Fruit fly (Drosophila melanogaster) whole organism, embryonic: ENCODE results near the gene CG5641.

Experiments used
- ATbp ChIP-seq: fragments of 200-800 bp; sonication (Bioruptor generic); optimal IDR thresholded peaks from 2 replicates; lab custom pipeline; 2017; ENCODE audit warnings: missing biosample characterization, mild to moderate bottlenecking, missing genetic modification characterization, missing genetic modification reagents
- Bgb ChIP-seq: fragments of 200-800 bp; sonication (Bioruptor generic); IDR thresholded peaks from 2 replicates; pipeline ENCODE4 v1.3.6; 2022; ENCODE audit warnings: missing biosample characterization, missing genetic modification characterization; ENCODE audit not compliant: partially characterized antibody
- Bteb2 ChIP-seq: fragments of 200-800 bp; sonication (Bioruptor generic); optimal IDR thresholded peaks from 2 replicates; lab custom pipeline; 2016; ENCODE audit warnings: missing biosample characterization, missing genetic modification characterization
- CG10543 ChIP-seq: fragments of 200-800 bp; sonication (Bioruptor generic); optimal IDR thresholded peaks from 3 replicates; lab custom pipeline; 2017; ENCODE audit warnings: missing biosample characterization, mild to moderate bottlenecking, missing genetic modification characterization, moderate library complexity
- CG10959 ChIP-seq: fragments of 200-800 bp; sonication (Bioruptor generic); IDR thresholded peaks from 2 replicates; pipeline ENCODE4 v1.3.6; 2022; ENCODE audit warnings: missing biosample characterization, missing genetic modification characterization
- CG11398 ChIP-seq: fragments of 200-800 bp; sonication (Bioruptor generic); optimal IDR thresholded peaks from 2 replicates; lab custom pipeline; 2016; ENCODE audit warnings: missing biosample characterization, missing genetic modification characterization
- CG13287 ChIP-seq: fragments of 200-800 bp; sonication (Bioruptor generic); IDR thresholded peaks from 2 replicates; pipeline ENCODE4 v1.3.6; 2022; ENCODE audit warnings: missing biosample characterization, missing genetic modification characterization; ENCODE audit not compliant: partially characterized antibody
- CG16779 ChIP-seq: fragments of 200-800 bp; sonication (Bioruptor generic); IDR thresholded peaks from 2 replicates; pipeline ENCODE4 v1.3.6; 2022; ENCODE audit warnings: missing biosample characterization, missing genetic modification characterization
- CG16813 ChIP-seq: fragments of 200-800 bp; sonication (Bioruptor generic); IDR thresholded peaks from 3 replicates; pipeline ENCODE4 v1.3.6; 2022; ENCODE audit warnings: missing biosample characterization, missing genetic modification characterization; ENCODE audit not compliant: partially characterized antibody
- CG2712 ChIP-seq: fragments of 200-800 bp; optimal IDR thresholded peaks from 3 replicates; lab custom pipeline; 2019; ENCODE audit warnings: missing biosample characterization, mild to moderate bottlenecking, missing genetic modification characterization, moderate library complexity
- CG2889 ChIP-seq: fragments of 200-800 bp; sonication (Bioruptor generic); IDR thresholded peaks from 3 replicates; pipeline ENCODE4 v1.3.6; 2022; ENCODE audit warnings: missing biosample characterization, missing genetic modification characterization
- CG3726 ChIP-seq: fragments of 200-800 bp; sonication (Bioruptor generic); IDR thresholded peaks from 3 replicates; pipeline ENCODE4, ENCODE4 v1.3.6; 2022; ENCODE audit warnings: missing biosample characterization, missing genetic modification characterization
- CG5180 ChIP-seq: fragments of 200-800 bp; sonication (Bioruptor generic); optimal IDR thresholded peaks from 3 replicates; lab custom pipeline; 2017; ENCODE audit warnings: missing biosample characterization, missing genetic modification characterization, mild to moderate bottlenecking, moderate library complexity, missing genetic modification reagents
- CG6175 ChIP-seq: fragments of 200-800 bp; sonication (Bioruptor generic); IDR thresholded peaks from 3 replicates; pipeline ENCODE4 v1.3.6; 2022; ENCODE audit warnings: missing biosample characterization, missing genetic modification characterization
- CG7745 ChIP-seq: fragments of 200-800 bp; sonication (Bioruptor generic); optimal IDR thresholded peaks from 2 replicates; lab custom pipeline; 2018; ENCODE audit warnings: missing biosample characterization, mild to moderate bottlenecking, missing genetic modification characterization, moderate library complexity
- CG8359 ChIP-seq: fragments of 200-800 bp; sonication (Bioruptor generic); optimal IDR thresholded peaks from 2 replicates; lab custom pipeline; 2017; ENCODE audit warnings: missing biosample characterization, mild to moderate bottlenecking, missing genetic modification characterization, borderline replicate concordance
- CG8924 ChIP-seq: fragments of 200-800 bp; optimal IDR thresholded peaks from 3 replicates; lab custom pipeline; 2019; ENCODE audit warnings: missing biosample characterization, mild to moderate bottlenecking, missing genetic modification characterization, moderate library complexity
- CTCF ChIP-seq: fragments of 200-800 bp; sonication (Bioruptor generic); optimal IDR thresholded peaks from 2 replicates; lab custom pipeline; 2017; ENCODE audit warnings: missing biosample characterization, mild to moderate bottlenecking, missing genetic modification characterization, moderate library complexity
- Dfd ChIP-seq, 2 experiments: fragments of >200 bp; optimal IDR thresholded peaks; 2 replicates each; lab custom pipeline; 2017; ENCODE audit warnings: missing biosample characterization in 2 of 2, missing genetic modification characterization in 2 of 2
- Drgx ChIP-seq: fragments of 200-800 bp; sonication (Bioruptor generic); IDR thresholded peaks from 2 replicates; pipeline ENCODE4 v1.3.6; 2022; ENCODE audit warnings: missing biosample characterization, missing genetic modification characterization
- Ets65A ChIP-seq: fragments of 200-800 bp; sonication (Bioruptor generic); peaks from one replicate; lab custom pipeline; 2016; ENCODE audit warnings: missing biosample characterization, missing genetic modification characterization
- H2.0 ChIP-seq: fragments of 200-800 bp; sonication (Bioruptor generic); IDR thresholded peaks from 2 replicates; pipeline ENCODE4 v1.3.6; 2022; ENCODE audit warnings: missing biosample characterization, missing genetic modification characterization
- Hand ChIP-seq: fragments of 200-800 bp; sonication (Bioruptor generic); optimal IDR thresholded peaks from 2 replicates; lab custom pipeline; 2017; ENCODE audit warnings: mild to moderate bottlenecking, missing biosample characterization, missing genetic modification reagents, missing genetic modification characterization
- Oli ChIP-seq: fragments of 200-800 bp; sonication (Bioruptor generic); optimal IDR thresholded peaks from 2 replicates; lab custom pipeline; 2018; ENCODE audit warnings: missing biosample characterization, mild to moderate bottlenecking, missing genetic modification characterization, moderate library complexity
- YL-1 ChIP-seq: fragments of 200-800 bp; sonication (Bioruptor generic); optimal IDR thresholded peaks from 3 replicates; lab custom pipeline; 2017; ENCODE audit warnings: missing biosample characterization, mild to moderate bottlenecking, missing genetic modification characterization
- amos ChIP-seq: fragments of 200-800 bp; sonication (Bioruptor generic); IDR thresholded peaks from 2 replicates; pipeline ENCODE4 v1.3.6; 2022; ENCODE audit warnings: missing biosample characterization, missing genetic modification characterization; ENCODE audit not compliant: partially characterized antibody
- ap ChIP-seq: fragments of 200-800 bp; sonication (Bioruptor generic); IDR thresholded peaks from 2 replicates; pipeline ENCODE4 v1.3.6; 2022; ENCODE audit warnings: missing biosample characterization, missing genetic modification characterization
- bcd ChIP-seq: fragments of 200-800 bp; sonication (Bioruptor generic); optimal IDR thresholded peaks from 2 replicates; lab custom pipeline; 2017; ENCODE audit warnings: missing biosample characterization, mild to moderate bottlenecking, missing genetic modification characterization
- ewg ChIP-seq: fragments of 200-800 bp; sonication (Bioruptor generic); optimal IDR thresholded peaks from 3 replicates; lab custom pipeline; 2017; ENCODE audit warnings: mild to moderate bottlenecking, missing biosample characterization, missing genetic modification reagents, missing genetic modification characterization
- exex ChIP-seq: fragments of 200-800 bp; sonication (Bioruptor generic); optimal IDR thresholded peaks from 4 replicates; lab custom pipeline; 2018; ENCODE audit warnings: missing biosample characterization, mild to moderate bottlenecking, missing genetic modification characterization, moderate library complexity
- fd96Cb ChIP-seq: fragments of 200-800 bp; sonication (Bioruptor generic); optimal IDR thresholded peaks from 2 replicates; lab custom pipeline; 2018; ENCODE audit warnings: missing biosample characterization, mild to moderate bottlenecking, missing genetic modification characterization, moderate library complexity
- gsb-n ChIP-seq: fragments of 200-800 bp; sonication (Bioruptor generic); optimal IDR thresholded peaks from 3 replicates; lab custom pipeline; 2018; ENCODE audit warnings: missing biosample characterization, mild to moderate bottlenecking, missing genetic modification characterization
- knrl ChIP-seq: fragments of 200-800 bp; sonication (Bioruptor generic); IDR thresholded peaks from 3 replicates; pipeline ENCODE4 v1.3.6; 2022; ENCODE audit warnings: missing biosample characterization, missing genetic modification characterization; ENCODE audit not compliant: partially characterized antibody
- lab ChIP-seq: fragments of 200-800 bp; sonication (Bioruptor generic); optimal IDR thresholded peaks from 3 replicates; lab custom pipeline; 2017; ENCODE audit warnings: missing biosample characterization, missing genetic modification characterization, mild to moderate bottlenecking, moderate library complexity, missing genetic modification reagents
- pnt ChIP-seq: fragments of 200-800 bp; sonication (Bioruptor generic); optimal IDR thresholded peaks from 3 replicates; lab custom pipeline; 2016; ENCODE audit warnings: missing biosample characterization, missing genetic modification characterization
- row ChIP-seq: fragments of 200-800 bp; sonication (Bioruptor generic); IDR thresholded peaks from 3 replicates; pipeline ENCODE4 v1.3.6; 2022; ENCODE audit warnings: missing biosample characterization, missing genetic modification characterization
- stwl ChIP-seq: fragments of 200-800 bp; sonication (Bioruptor generic); optimal IDR thresholded peaks from 3 replicates; lab custom pipeline; 2018; ENCODE audit warnings: missing biosample characterization, mild to moderate bottlenecking, missing genetic modification characterization, moderate library complexity
- tup ChIP-seq: fragments of 200-800 bp; sonication (Bioruptor generic); optimal IDR thresholded peaks from 2 replicates; lab custom pipeline; 2016; ENCODE audit warnings: missing biosample characterization, mild to moderate bottlenecking, missing genetic modification characterization, moderate library complexity
- twi ChIP-seq: fragments of 200-800 bp; optimal IDR thresholded peaks from 2 replicates; lab custom pipeline; 2019; ENCODE audit warnings: missing biosample characterization, mild to moderate bottlenecking, missing genetic modification characterization, moderate library complexity
- z ChIP-seq: fragments of 200-800 bp; sonication (Bioruptor generic); IDR thresholded peaks from 3 replicates; pipeline ENCODE4 v1.3.6; 2022; ENCODE audit warnings: missing biosample characterization, missing genetic modification characterization
- zen ChIP-seq: fragments of 200-800 bp; sonication (Bioruptor generic); optimal IDR thresholded peaks from 3 replicates; lab custom pipeline; 2018; ENCODE audit warnings: missing biosample characterization, mild to moderate bottlenecking, missing genetic modification characterization, moderate library complexity

Gene CG5641

dm6 chr3R:12395880-12396279 is 33.2 kb downstream of the CG5641 start, which contains the start of the genes CG10096 and CG10097:
CG10096 (minus strand) TSS chr3R:12395980.
CG10097 (minus strand) TSS chr3R:12395980.
- peak; percentile 29 for TF ChIP-seq Ets65A (GFP tag; lab: Kevin White, UChicago)
- no peak for TF ChIP-seq zen (tag; lab: Kevin White, UChicago)

- TF ChIP-seq fd96Cb (tag; lab: Kevin White, UChicago) (no peak), CG8359 (GFP tag; lab: Kevin White, UChicago) (peak; percentile 97), ATbp (no peak), CG10959 (GFP tag; lab: Robert Waterston, UW) (no peak)
- TF ChIP-seq, all 482 proteins: peak for 1
These were observed 42.1 kb downstream of the CG5641 start, which contains the start of gene CG33098 for dm6 chr3R:12386965-12387364. CG33098 (plus strand) TSS chr3R:12387188.

dm6 chr3R:12385949-12386348 is 43.1 kb downstream of the CG5641 start, which contains the start of gene Sol1:
Sol1 (plus strand) TSS chr3R:12386249.
- TF ChIP-seq lab (GFP tag; lab: Kevin White, UChicago), result no peak
- TF ChIP-seq CG2889 (GFP tag; lab: Robert Waterston, UW), result no peak
- TF ChIP-seq pnt, result no peak
- TF ChIP-seq Hand (GFP tag; lab: Kevin White, UChicago), result no peak
- TF ChIP-seq YL-1 (GFP tag; lab: Kevin White, UChicago), result no peak
- no peak for TF ChIP-seq CG5180 (GFP tag; lab: Kevin White, UChicago)
- no peak for TF ChIP-seq row (GFP tag; lab: Robert Waterston, UW)
- TF ChIP-seq CG3726 (GFP tag; lab: Robert Waterston, UW), result no peak
- no peak for TF ChIP-seq CG2712 (tag; lab: Kevin White, UChicago)
- no peak for TF ChIP-seq bcd (GFP tag; lab: Kevin White, UChicago)
- no peak for TF ChIP-seq CG10543 (GFP tag; lab: Kevin White, UChicago)

dm6 chr3R:12384274-12384673 is 44.8 kb downstream of the CG5641 start:
- no peak for TF ChIP-seq CG11398 (GFP tag; lab: Kevin White, UChicago)
- TF ChIP-seq gsb-n, result no peak
- TF ChIP-seq exex (tag; lab: Kevin White, UChicago), result no peak
- no peak for TF ChIP-seq Bteb2
- TF ChIP-seq Dfd (GFP tag; optimal IDR thresholded peaks at IDR 0.05; lab: Kevin White, UChicago), result no peak
- TF ChIP-seq CG7745 (tag; lab: Kevin White, UChicago), result no peak
- TF ChIP-seq CG16779, result no peak
- TF ChIP-seq Drgx (GFP tag; lab: Robert Waterston, UW), result 0 out of 2 replicates have a peak, but pooled peaks have one; percentile 24
- no peak for TF ChIP-seq H2.0 (GFP tag; lab: Robert Waterston, UW)
- TF ChIP-seq CG6175 (GFP tag; lab: Robert Waterston, UW), result peak; percentile 75; the same call in 1 of the 3 replicates
- no peak for TF ChIP-seq ewg (GFP tag; lab: Kevin White, UChicago)
- TF ChIP-seq stwl (tag; lab: Kevin White, UChicago), result no peak
- no peak for TF ChIP-seq twi (tag; lab: Kevin White, UChicago)
- TF ChIP-seq CG8924 (tag; lab: Kevin White, UChicago), result no peak

- TF ChIP-seq knrl (GFP tag; lab: Robert Waterston, UW) (peak; percentile 27; the same call in 1 of the 3 replicates), z (GFP tag; lab: Robert Waterston, UW) (no peak), amos (GFP tag; lab: Robert Waterston, UW) (peak; percentile 60), stwl (tag; lab: Kevin White, UChicago) (peak; percentile 39), Oli (tag; lab: Kevin White, UChicago) (no peak), CTCF (GFP tag; lab: Kevin White, UChicago) (peak; percentile 71), tup (GFP tag; lab: Kevin White, UChicago) (no peak), CG13287 (GFP tag; lab: Robert Waterston, UW) (peak; percentile 21; the same call in 1 of the 2 replicates), CG16813 (peak; percentile 31; the same call in 1 of the 3 replicates), Bgb (GFP tag; lab: Robert Waterston, UW) (peak; percentile 20; the same call in 1 of the 2 replicates), ap (GFP tag; lab: Robert Waterston, UW) (no peak)
These were observed 45.3 kb downstream of the CG5641 start for dm6 chr3R:12383784-12384183.
